Worm (Caenorhabditis elegans) whole organism, L3 larva: ENCODE results near the gene C09G9.3.

Source experiments
- R02D3.7 ChIP-seq: fragments of 150-350 bp; optimal IDR thresholded peaks from 2 replicates; lab custom pipeline; 2014; ENCODE audit warnings: missing biosample characterization, missing genetic modification characterization
- ama-1 ChIP-seq: fragments of 150-350 bp; optimal IDR thresholded peaks from 2 replicates; lab custom pipeline; 2018
- ceh-82 ChIP-seq: fragments of 150-350 bp; optimal IDR thresholded peaks from 2 replicates; lab custom pipeline; 2014; ENCODE audit warnings: missing biosample characterization, missing genetic modification characterization
- ceh-9 ChIP-seq: sonication (generic microtip); optimal IDR thresholded peaks from 2 replicates; lab custom pipeline; 2018; ENCODE audit warnings: missing biosample characterization, missing genetic modification characterization
- egl-27 ChIP-seq: sonication (generic microtip); optimal IDR thresholded peaks from 4 replicates; lab custom pipeline; 2017; ENCODE audit warnings: missing biosample characterization, missing genetic modification reagents, missing genetic modification characterization
- elt-2 ChIP-seq: sonication (generic microtip); optimal IDR thresholded peaks from 2 replicates; lab custom pipeline; 2016; ENCODE audit warnings: missing genetic modification reagents, mild to moderate bottlenecking, missing genetic modification characterization, missing compliant biosample characterization
- fkh-10 ChIP-seq: sonication (generic microtip); optimal IDR thresholded peaks from 2 replicates; lab custom pipeline; 2017; ENCODE audit warnings: missing biosample characterization, missing genetic modification reagents, missing genetic modification characterization
- lin-39 ChIP-seq: fragments of 150-350 bp; optimal IDR thresholded peaks from 2 replicates; lab custom pipeline; 2018; ENCODE audit warnings: missing biosample characterization, missing genetic modification reagents, missing genetic modification characterization
- ztf-11 ChIP-seq: fragments of 150-350 bp; optimal IDR thresholded peaks from 2 replicates; lab custom pipeline; 2014; ENCODE audit warnings: missing biosample characterization, missing genetic modification characterization

DNA sequence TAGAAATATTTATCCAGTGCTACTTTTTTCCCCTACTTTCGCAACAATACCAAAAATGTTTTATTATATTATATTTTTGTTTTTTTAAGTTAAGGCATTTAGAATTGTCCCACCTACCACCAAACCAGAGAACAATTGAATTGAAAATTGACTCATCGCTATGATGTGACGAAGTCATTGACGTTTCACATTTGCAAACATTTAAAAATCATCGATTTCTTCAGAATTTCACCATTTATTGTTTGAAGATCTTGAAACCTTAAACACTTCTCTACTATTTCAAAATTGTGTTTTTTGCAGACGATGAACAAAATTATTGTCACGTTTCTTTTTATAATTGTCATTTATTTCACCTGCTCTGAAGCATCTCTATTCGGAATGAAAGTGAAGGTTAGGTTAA, 8.3 kb upstream of the C09G9.3 start, which contains the start of gene C09G9.8:
- no peak for TF ChIP-seq lin-39 (tag; lab: Kevin White, UChicago)
- no peak for TF ChIP-seq ceh-9
- TF ChIP-seq ztf-11: no peak
- no peak for TF ChIP-seq R02D3.7 (tag; lab: Kevin White, UChicago)
- TF ChIP-seq ceh-82 (tag; lab: Kevin White, UChicago): no peak
- no peak for TF ChIP-seq ama-1 (lab: Kevin White, UChicago)
- TF ChIP-seq elt-2 (tag; lab: Kevin White, UChicago): no peak
- TF ChIP-seq fkh-10 (GFP tag; lab: Kevin White, UChicago): no peak
- no peak for TF ChIP-seq egl-27 (tag; lab: Kevin White, UChicago)
